Worm (Caenorhabditis elegans) whole organism, L3 larva: ENCODE results near the gene Y22D7AL.4.

Experiments
- R02D3.7 ChIP-seq: fragments of 150-350 bp; optimal IDR thresholded peaks from 2 replicates; lab custom pipeline; 2014; ENCODE audit warnings: missing biosample characterization, missing genetic modification characterization
- ZK546.5 ChIP-seq: sonication (generic microtip); optimal IDR thresholded peaks from 2 replicates; lab custom pipeline; 2017; ENCODE audit warnings: missing biosample characterization, missing genetic modification characterization
- aly-2 ChIP-seq: fragments of 150-350 bp; optimal IDR thresholded peaks from 2 replicates; lab custom pipeline; 2014; ENCODE audit warnings: missing biosample characterization, missing genetic modification characterization
- ama-1 ChIP-seq: fragments of 150-350 bp; optimal IDR thresholded peaks from 2 replicates; lab custom pipeline; 2018
- ceh-16 ChIP-seq: sonication (generic microtip); optimal IDR thresholded peaks from 2 replicates; lab custom pipeline; 2017; ENCODE audit warnings: missing biosample characterization, missing genetic modification characterization
- ceh-28 ChIP-seq: fragments of 150-350 bp; optimal IDR thresholded peaks from 2 replicates; lab custom pipeline; 2014; ENCODE audit warnings: missing biosample characterization, missing genetic modification reagents, missing genetic modification characterization
- ceh-82 ChIP-seq: fragments of 150-350 bp; optimal IDR thresholded peaks from 2 replicates; lab custom pipeline; 2014; ENCODE audit warnings: missing biosample characterization, missing genetic modification characterization
- ceh-9 ChIP-seq: sonication (generic microtip); optimal IDR thresholded peaks from 2 replicates; lab custom pipeline; 2018; ENCODE audit warnings: missing biosample characterization, missing genetic modification characterization
- daf-12 ChIP-seq: fragments of 150-350 bp; optimal IDR thresholded peaks from 2 replicates; lab custom pipeline; 2014; ENCODE audit warnings: missing biosample characterization, missing genetic modification reagents, missing genetic modification characterization
- egl-27 ChIP-seq: sonication (generic microtip); optimal IDR thresholded peaks from 4 replicates; lab custom pipeline; 2017; ENCODE audit warnings: missing biosample characterization, missing genetic modification reagents, missing genetic modification characterization
- egl-5 ChIP-seq: fragments of 150-350 bp; optimal IDR thresholded peaks from 2 replicates; lab custom pipeline; 2017; ENCODE audit warnings: missing biosample characterization, missing genetic modification reagents, missing genetic modification characterization, inconsistent platforms
- elt-1 ChIP-seq: fragments of 150-350 bp; optimal IDR thresholded peaks from 2 replicates; lab custom pipeline; 2014; ENCODE audit warnings: missing biosample characterization, missing genetic modification characterization
- elt-2 ChIP-seq: sonication (generic microtip); optimal IDR thresholded peaks from 2 replicates; lab custom pipeline; 2016; ENCODE audit warnings: missing genetic modification reagents, mild to moderate bottlenecking, missing genetic modification characterization, missing compliant biosample characterization
- fkh-10 ChIP-seq: sonication (generic microtip); optimal IDR thresholded peaks from 2 replicates; lab custom pipeline; 2017; ENCODE audit warnings: missing biosample characterization, missing genetic modification reagents, missing genetic modification characterization
- fkh-2 ChIP-seq: fragments of 150-350 bp; optimal IDR thresholded peaks from 2 replicates; lab custom pipeline; 2014; ENCODE audit warnings: missing biosample characterization, missing genetic modification reagents, missing genetic modification characterization
- fos-1 ChIP-seq: fragments of 150-350 bp; optimal IDR thresholded peaks from 2 replicates; lab custom pipeline; 2014; ENCODE audit warnings: missing biosample characterization, missing genetic modification characterization
- hmg-11 ChIP-seq: sonication (generic microtip); optimal IDR thresholded peaks from 2 replicates; lab custom pipeline; 2016; ENCODE audit warnings: missing genetic modification characterization, missing compliant biosample characterization
- jun-1 ChIP-seq: fragments of 150-350 bp; optimal IDR thresholded peaks from 2 replicates; lab custom pipeline; 2014; ENCODE audit warnings: missing biosample characterization, missing genetic modification reagents, missing genetic modification characterization
- lin-15B ChIP-seq: fragments of 150-350 bp; optimal IDR thresholded peaks from 2 replicates; lab custom pipeline; 2014; ENCODE audit warnings: missing biosample characterization, missing genetic modification characterization
- lin-39 ChIP-seq: fragments of 150-350 bp; optimal IDR thresholded peaks from 2 replicates; lab custom pipeline; 2018; ENCODE audit warnings: missing biosample characterization, missing genetic modification reagents, missing genetic modification characterization
- lsy-12 ChIP-seq: sonication (generic microtip); optimal IDR thresholded peaks from 2 replicates; lab custom pipeline; 2016; ENCODE audit warnings: mild to moderate bottlenecking, missing genetic modification characterization, missing compliant biosample characterization
- mdl-1 ChIP-seq: fragments of 150-350 bp; optimal IDR thresholded peaks from 2 replicates; lab custom pipeline; 2014; ENCODE audit warnings: missing biosample characterization, missing genetic modification characterization
- nfya-1 ChIP-seq: sonication (generic microtip); optimal IDR thresholded peaks from 2 replicates; lab custom pipeline; 2017; ENCODE audit warnings: missing genetic modification characterization, mild to moderate bottlenecking, missing compliant biosample characterization, antibody characterized with exemption, moderate library complexity; ENCODE audit not compliant: insufficient read depth
- nhr-12 ChIP-seq: fragments of 150-350 bp; optimal IDR thresholded peaks from 2 replicates; lab custom pipeline; 2014; ENCODE audit warnings: missing biosample characterization, missing genetic modification characterization
- nhr-237 ChIP-seq: fragments of 150-350 bp; optimal IDR thresholded peaks from 2 replicates; lab custom pipeline; 2014; ENCODE audit warnings: missing biosample characterization, missing genetic modification characterization
- nhr-25 ChIP-seq: sonication (generic microtip); optimal IDR thresholded peaks from 2 replicates; lab custom pipeline; 2017; ENCODE audit warnings: missing biosample characterization, missing genetic modification characterization
- nhr-28 ChIP-seq: fragments of 150-350 bp; optimal IDR thresholded peaks from 2 replicates; lab custom pipeline; 2014; ENCODE audit warnings: missing biosample characterization, missing genetic modification characterization
- nhr-43 ChIP-seq: sonication (generic microtip); optimal IDR thresholded peaks from 2 replicates; lab custom pipeline; 2016; ENCODE audit warnings: mild to moderate bottlenecking, missing genetic modification characterization, missing compliant biosample characterization; ENCODE audit not compliant: poor library complexity, severe bottlenecking
- nhr-67 ChIP-seq: fragments of 150-350 bp; optimal IDR thresholded peaks from 2 replicates; lab custom pipeline; 2014; ENCODE audit warnings: missing biosample characterization, missing genetic modification characterization
- nhr-76 ChIP-seq: fragments of 150-350 bp; sonication (generic microtip); optimal IDR thresholded peaks from 5 replicates; lab custom pipeline; 2014; ENCODE audit warnings: missing biosample characterization, missing genetic modification characterization
- nhr-77 ChIP-seq: fragments of 150-350 bp; optimal IDR thresholded peaks from 2 replicates; lab custom pipeline; 2014; ENCODE audit warnings: missing biosample characterization, missing genetic modification characterization
- pha-4 ChIP-seq: fragments of 150-350 bp; optimal IDR thresholded peaks from 2 replicates; lab custom pipeline; 2014; ENCODE audit warnings: missing biosample characterization, missing genetic modification reagents, missing genetic modification characterization
- pqm-1 ChIP-seq: fragments of 150-350 bp; optimal IDR thresholded peaks from 2 replicates; lab custom pipeline; 2017; ENCODE audit warnings: missing biosample characterization, missing genetic modification characterization, inconsistent platforms
- sea-2 ChIP-seq: fragments of 150-350 bp; sonication (generic microtip); optimal IDR thresholded peaks from 4 replicates; lab custom pipeline; 2014; ENCODE audit warnings: missing biosample characterization, missing genetic modification reagents, missing genetic modification characterization
- snpc-4 ChIP-seq: fragments of 150-350 bp; optimal IDR thresholded peaks from 2 replicates; lab custom pipeline; 2014; ENCODE audit warnings: missing biosample characterization, missing genetic modification characterization
- tbx-2 ChIP-seq: sonication (generic microtip); optimal IDR thresholded peaks from 2 replicates; lab custom pipeline; 2016; ENCODE audit warnings: mild to moderate bottlenecking, missing genetic modification characterization, missing compliant biosample characterization
- unc-39 ChIP-seq: sonication (generic microtip); optimal IDR thresholded peaks from 4 replicates; lab custom pipeline; 2017; ENCODE audit warnings: missing biosample characterization, missing genetic modification characterization
- unc-62 ChIP-seq: fragments of 150-350 bp; sonication (generic microtip); optimal IDR thresholded peaks from 4 replicates; lab custom pipeline; 2014; ENCODE audit warnings: missing biosample characterization, missing genetic modification reagents, missing genetic modification characterization
- zag-1 ChIP-seq: fragments of 150-350 bp; optimal IDR thresholded peaks from 2 replicates; lab custom pipeline; 2014; ENCODE audit warnings: missing biosample characterization, missing genetic modification characterization
- ztf-11 ChIP-seq: fragments of 150-350 bp; optimal IDR thresholded peaks from 2 replicates; lab custom pipeline; 2014; ENCODE audit warnings: missing biosample characterization, missing genetic modification characterization
- ztf-4 ChIP-seq: fragments of 150-350 bp; optimal IDR thresholded peaks from 2 replicates; lab custom pipeline; 2014; ENCODE audit warnings: missing biosample characterization, missing genetic modification characterization

Gene Y22D7AL.4

DNA sequence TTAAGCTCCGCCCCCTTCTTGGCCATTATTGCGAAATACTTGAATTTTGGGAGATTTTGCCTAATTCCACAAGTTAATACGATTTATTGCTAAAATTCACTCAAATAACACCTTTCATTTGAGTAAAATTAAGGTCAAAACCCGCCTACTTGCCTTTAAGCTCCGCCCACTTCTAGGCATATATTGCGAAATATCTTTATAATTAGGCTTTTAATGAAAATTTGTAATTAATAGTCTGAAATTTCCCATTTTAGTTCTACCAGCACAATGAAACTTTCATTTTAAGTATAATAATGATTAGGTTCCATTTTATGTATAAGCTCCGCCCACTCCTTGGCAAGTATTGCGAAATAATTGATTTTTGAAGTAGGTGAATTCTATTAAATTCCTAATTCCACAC is 48.3 kb downstream of the Y22D7AL.4 start:
- no peak for TF ChIP-seq egl-5
- no peak for TF ChIP-seq ztf-11 (tag; lab: Kevin White, UChicago)
- no peak for TF ChIP-seq hmg-11 (tag; lab: Kevin White, UChicago)
- no peak for TF ChIP-seq sea-2 (GFP tag; lab: Kevin White, UChicago)
- TF ChIP-seq fkh-2 (tag; lab: Kevin White, UChicago), result no peak
- no peak for TF ChIP-seq unc-62 (GFP tag; lab: Kevin White, UChicago)
- no peak for TF ChIP-seq fkh-10 (GFP tag; lab: Kevin White, UChicago)
- TF ChIP-seq egl-27, result no peak
- no peak for TF ChIP-seq nhr-25 (tag; lab: Kevin White, UChicago)
- TF ChIP-seq nhr-77, result no peak
- TF ChIP-seq nfya-1 (tag; lab: Kevin White, UChicago), result no peak
- no peak for TF ChIP-seq tbx-2 (tag; lab: Kevin White, UChicago)
- no peak for TF ChIP-seq pha-4 (tag; lab: Kevin White, UChicago)
- no peak for TF ChIP-seq mdl-1
- TF ChIP-seq pqm-1 (tag; lab: Kevin White, UChicago), result no peak
- no peak for TF ChIP-seq ZK546.5
- TF ChIP-seq aly-2 (tag; lab: Kevin White, UChicago), result no peak

DNA sequence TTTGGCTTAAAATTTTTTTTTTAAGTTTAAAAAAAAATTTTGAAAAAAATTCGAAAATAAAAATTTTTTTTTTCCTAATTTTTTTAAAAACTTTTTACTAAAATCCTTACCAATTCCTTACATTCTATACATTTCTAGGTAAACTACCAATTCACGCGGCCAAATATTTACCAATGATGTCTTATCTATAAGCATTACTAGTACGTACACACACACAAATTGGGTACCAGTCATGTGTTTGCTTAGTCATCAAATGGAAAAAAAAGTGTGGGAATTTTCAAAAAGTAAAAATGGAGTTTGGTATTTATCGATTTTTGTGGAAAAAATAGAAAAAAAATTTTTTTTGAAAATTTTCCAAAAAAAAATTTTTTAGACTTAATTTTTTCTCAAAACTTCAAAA is 50.2 kb downstream of the Y22D7AL.4 start, which contains the start of gene Y22D7AR.6:
Gene Y22D7AR.6, minus strand, starts transcription at position 134 of the 400 bp plus-strand sequence.
- TF ChIP-seq nhr-43 (tag; lab: Kevin White, UChicago) (no peak), pqm-1 (tag; lab: Kevin White, UChicago) (peak; percentile 3), nhr-25 (tag; lab: Kevin White, UChicago) (no peak), daf-12 (tag; lab: Kevin White, UChicago) (no peak), jun-1 (tag; lab: Kevin White, UChicago) (peak; percentile 23), pha-4 (tag; lab: Kevin White, UChicago) (peak; percentile 93), ZK546.5 (no peak), fkh-2 (tag; lab: Kevin White, UChicago) (no peak), nhr-67 (tag; lab: Kevin White, UChicago) (no peak)

DNA sequence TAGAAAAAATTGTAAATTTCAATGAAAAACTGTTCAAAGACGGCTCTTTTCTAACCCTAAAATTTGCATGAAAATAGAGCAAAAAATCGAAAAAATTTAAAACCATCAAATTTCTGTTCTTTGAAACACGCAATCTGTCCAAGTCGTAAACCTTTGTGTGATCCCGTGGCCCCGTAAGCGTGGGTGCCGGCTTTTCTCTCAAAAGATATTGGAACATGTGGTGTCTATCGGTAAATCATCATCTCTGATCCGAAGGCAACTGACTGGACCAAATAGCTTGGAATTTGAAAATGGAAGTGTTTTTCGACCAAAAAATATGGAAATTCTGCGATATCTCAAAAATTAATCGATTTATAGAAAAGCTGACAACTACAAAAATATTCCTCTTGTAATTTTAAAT is 52.2 kb downstream of the Y22D7AL.4 start:
- TF ChIP-seq nfya-1 (tag; lab: Kevin White, UChicago) (no peak), nhr-12 (tag; lab: Kevin White, UChicago) (no peak), zag-1 (no peak), ztf-11 (tag; lab: Kevin White, UChicago) (no peak), pqm-1 (tag; lab: Kevin White, UChicago) (no peak), elt-2 (tag; lab: Kevin White, UChicago) (no peak), nhr-76 (no peak), ceh-16 (tag; lab: Kevin White, UChicago) (no peak), lin-39 (no peak), elt-1 (tag; lab: Kevin White, UChicago) (no peak), mdl-1 (no peak), nhr-237 (tag; lab: Kevin White, UChicago) (no peak), pha-4 (tag; lab: Kevin White, UChicago) (no peak)

DNA sequence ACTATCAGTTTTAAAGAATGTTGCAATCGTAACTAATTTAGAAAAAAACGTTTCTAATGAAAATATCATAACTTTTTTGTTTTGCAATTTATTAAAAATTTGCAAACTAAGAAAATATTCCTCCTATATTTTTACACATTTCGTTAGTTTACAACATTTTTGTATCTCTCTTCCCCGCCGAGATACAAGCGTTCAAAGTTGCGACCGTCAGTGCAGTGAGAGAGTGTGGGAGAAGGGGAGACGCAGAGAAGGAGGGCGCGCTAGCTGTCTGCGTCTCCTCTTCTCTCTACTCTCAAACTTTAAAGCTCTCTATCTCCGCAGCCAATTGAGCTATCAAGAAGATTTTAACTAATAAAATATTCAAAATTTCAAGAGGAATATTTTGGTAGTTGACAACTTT is 54.0 kb downstream of the Y22D7AL.4 start:
- TF ChIP-seq ceh-16 (tag; lab: Kevin White, UChicago), result no peak
- TF ChIP-seq ceh-9 (tag; lab: Kevin White, UChicago), result no peak
- TF ChIP-seq egl-27, result no peak
- TF ChIP-seq ama-1 (lab: Kevin White, UChicago), result no peak
- no peak for TF ChIP-seq mdl-1
- TF ChIP-seq nhr-77, result no peak
- no peak for TF ChIP-seq ceh-82 (tag; lab: Kevin White, UChicago)
- no peak for TF ChIP-seq hmg-11 (tag; lab: Kevin White, UChicago)
- TF ChIP-seq nhr-67 (tag; lab: Kevin White, UChicago), result no peak

DNA sequence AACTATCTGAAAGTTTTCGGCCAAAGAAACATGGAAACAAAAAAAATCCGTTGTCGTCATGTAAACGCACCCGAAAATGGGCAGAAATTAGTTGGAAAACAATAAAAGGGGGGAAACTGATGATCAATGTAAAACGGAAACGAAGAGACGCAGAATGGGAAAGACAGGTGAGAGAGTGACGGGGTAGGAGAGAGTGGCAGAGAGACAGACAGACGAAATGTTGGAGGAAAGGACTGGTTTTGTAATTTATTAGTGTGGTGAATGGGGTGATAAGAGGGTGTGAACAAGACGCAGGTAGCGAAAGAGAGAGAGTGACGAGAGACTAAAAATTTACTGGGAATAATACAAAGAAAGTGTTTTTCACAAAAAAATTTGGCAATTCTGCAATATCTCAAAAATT is 54.6 kb downstream of the Y22D7AL.4 start:
- TF ChIP-seq zag-1, result no peak
- TF ChIP-seq elt-2 (tag; lab: Kevin White, UChicago), result peak; percentile 93
- peak; percentile 93 for TF ChIP-seq pqm-1 (tag; lab: Kevin White, UChicago)
- TF ChIP-seq pha-4 (tag; lab: Kevin White, UChicago), result peak; percentile 76
- no peak for TF ChIP-seq tbx-2 (tag; lab: Kevin White, UChicago)
- TF ChIP-seq ztf-4 (tag; lab: Kevin White, UChicago), result no peak
- peak; percentile 80 for TF ChIP-seq ceh-28 (tag; lab: Kevin White, UChicago)
- no peak for TF ChIP-seq mdl-1
- TF ChIP-seq daf-12 (tag; lab: Kevin White, UChicago), result no peak
- TF ChIP-seq nhr-25 (tag; lab: Kevin White, UChicago), result peak; percentile 82
- TF ChIP-seq nhr-237 (tag; lab: Kevin White, UChicago), result no peak
- no peak for TF ChIP-seq ceh-82 (tag; lab: Kevin White, UChicago)
- no peak for TF ChIP-seq unc-62 (GFP tag; lab: Kevin White, UChicago)
- no peak for TF ChIP-seq ZK546.5
- TF ChIP-seq nhr-67 (tag; lab: Kevin White, UChicago), result no peak
- no peak for TF ChIP-seq ztf-11 (tag; lab: Kevin White, UChicago)
- peak; percentile 74 for TF ChIP-seq nhr-43 (tag; lab: Kevin White, UChicago)
- TF ChIP-seq fkh-2 (tag; lab: Kevin White, UChicago), result no peak
- no peak for TF ChIP-seq unc-39 (tag; lab: Kevin White, UChicago)
- no peak for TF ChIP-seq nhr-77
- no peak for TF ChIP-seq fos-1 (tag; lab: Kevin White, UChicago)
- TF ChIP-seq ceh-9 (tag; lab: Kevin White, UChicago), result no peak
- TF ChIP-seq lin-15B, result peak; percentile 41
- no peak for TF ChIP-seq snpc-4 (tag; lab: Kevin White, UChicago)
- TF ChIP-seq R02D3.7 (tag; lab: Kevin White, UChicago), result peak; percentile 51
- TF ChIP-seq fkh-10 (GFP tag; lab: Kevin White, UChicago), result no peak
- TF ChIP-seq nhr-28 (tag; lab: Kevin White, UChicago), result no peak
- no peak for TF ChIP-seq aly-2 (tag; lab: Kevin White, UChicago)
- peak; percentile 45 for TF ChIP-seq lin-39
- TF ChIP-seq lsy-12, result peak; percentile 9
